Worm (Caenorhabditis elegans) whole organism, early embryonic: ENCODE measurements around the gene fbxb-6.

Experiments
- B0310.2 ChIP-seq: sonication (generic microtip); optimal IDR thresholded peaks from 2 replicates; lab custom pipeline; 2016; ENCODE audit warnings: mild to moderate bottlenecking, missing genetic modification characterization, missing compliant biosample characterization
- aly-1 ChIP-seq: sonication (generic microtip); optimal IDR thresholded peaks from 2 replicates; lab custom pipeline; 2016; ENCODE audit warnings: missing genetic modification characterization, missing compliant biosample characterization
- ama-1 ChIP-seq: fragments of 150-350 bp; optimal IDR thresholded peaks from 2 replicates; lab custom pipeline; 2014
- hmg-4 ChIP-seq: fragments of 200-800 bp; sonication (Bioruptor generic); optimal IDR thresholded peaks from 2 replicates; lab custom pipeline; 2018; ENCODE audit warnings: mild to moderate bottlenecking, missing genetic modification characterization, missing compliant biosample characterization
- hnd-1 ChIP-seq: sonication (generic microtip); optimal IDR thresholded peaks from 2 replicates; lab custom pipeline; 2016; ENCODE audit warnings: missing genetic modification characterization, missing compliant biosample characterization
- pes-1 ChIP-seq: fragments of 200-800 bp; sonication (Bioruptor generic); IDR thresholded peaks from 2 replicates; pipeline ENCODE4 v1.3.6; 2022; ENCODE audit warnings: missing genetic modification reagents, missing genetic modification characterization, missing compliant biosample characterization

ce11 chrII:2064497-2064896, at the start of gene fbxb-6:
- TF ChIP-seq pes-1 (GFP tag; lab: Robert Waterston, UW) (no peak), aly-1 (no peak), B0310.2 (tag; lab: Kevin White, UChicago) (no peak), ama-1 (lab: Kevin White, UChicago) (no peak), hnd-1 (tag; lab: Kevin White, UChicago) (no peak), hmg-4 (GFP tag; lab: Kevin White, UChicago) (no peak)
